Fruit fly (Drosophila melanogaster): ENCODE measurements around the gene mid.

The mid gene

DNA sequence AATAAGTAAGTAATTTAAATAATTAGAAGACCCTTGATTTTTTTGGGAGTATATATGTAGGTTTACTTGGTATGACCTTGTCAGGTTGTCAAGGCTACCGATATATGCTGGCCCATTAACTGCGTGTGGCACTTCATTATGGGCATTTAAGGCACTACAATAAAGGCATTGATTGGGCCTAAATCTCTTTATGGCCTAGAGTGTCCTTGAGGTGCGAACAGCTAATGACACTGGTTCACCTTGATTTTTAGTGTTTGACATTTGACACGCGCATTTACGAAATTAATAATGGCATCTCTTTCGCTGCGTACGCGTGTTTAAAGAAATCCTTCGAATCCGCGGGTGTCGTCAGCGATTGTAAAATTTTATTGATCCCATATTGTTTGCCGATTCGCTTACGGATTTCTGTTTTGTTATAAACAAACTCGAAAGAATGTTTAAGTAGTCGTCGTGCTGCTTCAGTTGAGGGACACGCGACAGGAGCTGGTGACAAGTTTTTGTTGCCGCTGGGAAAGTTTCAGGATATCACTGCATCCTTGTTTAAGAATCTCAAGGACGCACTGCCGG lies 12.5 kb downstream of the mid start:
- TF ChIP-seq CG10669 (GFP tag; optimal IDR thresholded peaks at IDR 0.05) (no peak), Sox14 (GFP tag; optimal IDR thresholded peaks at IDR 0.05) (no peak), CG9139 (GFP tag; optimal IDR thresholded peaks at IDR 0.05) (no peak)

DNA sequence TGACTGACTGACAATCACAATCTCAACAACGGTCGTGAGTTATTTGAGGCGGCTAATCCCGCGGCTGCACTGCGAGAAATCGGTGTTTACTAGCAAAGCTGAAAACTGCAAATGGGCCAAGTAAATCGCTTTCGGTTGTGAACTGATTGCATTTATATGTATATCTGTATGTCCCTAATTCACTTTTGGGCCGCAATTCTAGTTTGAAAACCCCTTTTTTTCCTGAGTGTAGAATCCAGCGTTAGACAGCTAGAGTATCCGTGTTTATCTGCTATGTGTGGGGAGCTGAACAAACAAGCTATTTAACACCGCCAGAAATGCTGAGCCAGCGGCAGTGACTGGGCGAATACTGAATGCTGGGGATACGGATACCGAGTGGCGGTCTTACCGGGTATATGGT lies 15.3 kb downstream of the mid start:
- peak; percentile 51 for TF ChIP-seq Sox14 (GFP tag; optimal IDR thresholded peaks at IDR 0.05)
- TF ChIP-seq CG1621 (tag; optimal IDR thresholded peaks at IDR 0.05), result no peak
- no peak for TF ChIP-seq dsx (GFP tag; optimal IDR thresholded peaks at IDR 0.05; ENCODE audit: poor library complexity, severe bottlenecking)
- no peak for TF ChIP-seq CG7368 (GFP tag; optimal IDR thresholded peaks at IDR 0.05)
- TF ChIP-seq CG31627 (GFP tag; optimal IDR thresholded peaks at IDR 0.05), result peak; percentile 12
- TF ChIP-seq Hr39 (GFP tag; optimal IDR thresholded peaks at IDR 0.05), result peak; percentile 24
- peak; percentile 72 for TF ChIP-seq CG32006 (GFP tag; optimal IDR thresholded peaks at IDR 0.05)
- TF ChIP-seq CG6163 (GFP tag; IDR thresholded peaks at IDR 0.05), result peak; percentile 85
- TF ChIP-seq Ets21C (GFP tag; optimal IDR thresholded peaks at IDR 0.05), result peak; percentile 5
- TF ChIP-seq Lpt (GFP tag; optimal IDR thresholded peaks at IDR 0.05), result peak; percentile 49
- peak; percentile 68 for TF ChIP-seq CG15336 (GFP tag; IDR thresholded peaks at IDR 0.05)
- TF ChIP-seq CG10631 (GFP tag; optimal IDR thresholded peaks at IDR 0.05), result peak; percentile 48
- peak; percentile 9 for TF ChIP-seq esn (GFP tag; optimal IDR thresholded peaks at IDR 0.05)
- peak; percentile 19 for TF ChIP-seq Eip75B (GFP tag; optimal IDR thresholded peaks at IDR 0.05)
- TF ChIP-seq Smox (GFP tag; optimal IDR thresholded peaks at IDR 0.05), result no peak
- peak; percentile 13 for TF ChIP-seq lz (GFP tag; optimal IDR thresholded peaks at IDR 0.05)
- TF ChIP-seq Eip93F (GFP tag; optimal IDR thresholded peaks at IDR 0.05), result no peak
- TF ChIP-seq Met (GFP tag; optimal IDR thresholded peaks at IDR 0.05), result peak; percentile 40
- TF ChIP-seq dac (GFP tag; optimal IDR thresholded peaks at IDR 0.05), result peak; percentile 63
- no peak for TF ChIP-seq CG6854 (GFP tag; optimal IDR thresholded peaks at IDR 0.05)
- no peak for TF ChIP-seq Ets96B (tag; optimal IDR thresholded peaks at IDR 0.05)
- TF ChIP-seq CG8119 (GFP tag; IDR thresholded peaks at IDR 0.05), result peak; percentile 76
- no peak for TF ChIP-seq net (GFP tag; optimal IDR thresholded peaks at IDR 0.05)
- TF ChIP-seq topi (GFP tag; optimal IDR thresholded peaks at IDR 0.05), result no peak
- peak; percentile 63 for TF ChIP-seq pdm3 (GFP tag; optimal IDR thresholded peaks at IDR 0.05)
- no peak for TF ChIP-seq CG8632 (GFP tag; optimal IDR thresholded peaks at IDR 0.05)
- no peak for TF ChIP-seq CG11762 (GFP tag; optimal IDR thresholded peaks at IDR 0.05; ENCODE audit: insufficient read depth)
- TF ChIP-seq OdsH (GFP tag; optimal IDR thresholded peaks at IDR 0.05), result peak; percentile 45
- TF ChIP-seq Gug (GFP tag; IDR thresholded peaks at IDR 0.05), result peak; percentile 64
- TF ChIP-seq Sox15 (GFP tag; optimal IDR thresholded peaks at IDR 0.05), result no peak
- no peak for TF ChIP-seq CG16779 (tag; optimal IDR thresholded peaks at IDR 0.05)
- TF ChIP-seq CG3032 (tag; optimal IDR thresholded peaks at IDR 0.05), result no peak
- TF ChIP-seq fkh (GFP tag; optimal IDR thresholded peaks at IDR 0.05), result peak; percentile 80
- TF ChIP-seq CG4318 (GFP tag; optimal IDR thresholded peaks at IDR 0.05), result peak; percentile 25
- peak; percentile 20 for TF ChIP-seq acj6 (GFP tag; optimal IDR thresholded peaks at IDR 0.05)
- no peak for TF ChIP-seq CG10669 (GFP tag; optimal IDR thresholded peaks at IDR 0.05)
- TF ChIP-seq CG6276 (GFP tag; optimal IDR thresholded peaks at IDR 0.05), result peak; percentile 8
- no peak for TF ChIP-seq CG6808 (GFP tag; optimal IDR thresholded peaks at IDR 0.05)
- no peak for TF ChIP-seq vri (GFP tag; optimal IDR thresholded peaks at IDR 0.05)
- no peak for TF ChIP-seq CG34406 (GFP tag; optimal IDR thresholded peaks at IDR 0.05)
- no peak for TF ChIP-seq CG8319 (GFP tag; optimal IDR thresholded peaks at IDR 0.05)
- TF ChIP-seq CG9139 (GFP tag; optimal IDR thresholded peaks at IDR 0.05), result no peak
- TF ChIP-seq CG6792 (GFP tag; optimal IDR thresholded peaks at IDR 0.05), result no peak
- no peak for TF ChIP-seq salr (GFP tag; optimal IDR thresholded peaks at IDR 0.05)
- no peak for TF ChIP-seq CG11902 (GFP tag; optimal IDR thresholded peaks at IDR 0.05)
- peak; percentile 82 for TF ChIP-seq eg (GFP tag; IDR thresholded peaks at IDR 0.05)
- TF ChIP-seq fd85E (GFP tag; optimal IDR thresholded peaks at IDR 0.05), result no peak
- peak; percentile 48 for TF ChIP-seq Hr4 (GFP tag; optimal IDR thresholded peaks at IDR 0.05)
- no peak for TF ChIP-seq ss (GFP tag; optimal IDR thresholded peaks at IDR 0.05)

Data from whole organism, prepupa.